Worm (Caenorhabditis elegans) whole organism, young adult: Measurements from ENCODE around the gene svh-2.

Experiments used
- B0035.1 ChIP-seq: sonication (generic microtip); optimal IDR thresholded peaks from 2 replicates; lab custom pipeline; 2016; ENCODE audit warnings: missing genetic modification characterization, mild to moderate bottlenecking, missing compliant biosample characterization, missing genotype, missing genetic modification reagents
- B0336.3 ChIP-seq: fragments of 200-800 bp; sonication (Bioruptor generic); IDR thresholded peaks from 2 replicates; pipeline ENCODE4 v1.3.6; 2022; ENCODE audit warnings: missing genetic modification characterization, missing compliant biosample characterization
- F10E7.11 ChIP-seq: sonication (generic microtip); optimal IDR thresholded peaks from 2 replicates; lab custom pipeline; 2017; ENCODE audit warnings: mild to moderate bottlenecking, missing genetic modification characterization, moderate library complexity, missing compliant biosample characterization
- F49E8.2 ChIP-seq: sonication (generic microtip); optimal IDR thresholded peaks from 3 replicates; lab custom pipeline; 2017; ENCODE audit warnings: missing genetic modification characterization, mild to moderate bottlenecking, missing compliant biosample characterization, antibody characterized with exemption, moderate library complexity; ENCODE audit not compliant: insufficient read depth
- F57A8.1 ChIP-seq: fragments of 200-800 bp; sonication (Bioruptor generic); optimal IDR thresholded peaks from 2 replicates; lab custom pipeline; 2018; ENCODE audit warnings: mild to moderate bottlenecking, missing genetic modification characterization, moderate library complexity, missing compliant biosample characterization
- F57C9.4 ChIP-seq: sonication (generic microtip); optimal IDR thresholded peaks from 2 replicates; lab custom pipeline; 2017; ENCODE audit warnings: mild to moderate bottlenecking, missing genetic modification characterization, missing compliant biosample characterization
- K11D2.4 ChIP-seq: fragments of 200-800 bp; sonication (Bioruptor generic); IDR thresholded peaks from 2 replicates; pipeline ENCODE4 v1.3.6; 2022; ENCODE audit warnings: missing genetic modification reagents, missing genetic modification characterization, missing compliant biosample characterization
- Y53G8AR.9 ChIP-seq: fragments of 200-800 bp; sonication (Bioruptor generic); conservative IDR thresholded peaks from 2 replicates; pipeline ENCODE4 v1.3.6; 2022; ENCODE audit warnings: missing genetic modification reagents, missing genetic modification characterization, missing compliant biosample characterization
- aptf-3 ChIP-seq: fragments of 200-800 bp; sonication (Bioruptor generic); IDR thresholded peaks from 2 replicates; pipeline ENCODE4 v1.3.6; 2022; ENCODE audit warnings: missing genetic modification characterization, missing compliant biosample characterization
- atf-7 ChIP-seq: sonication (generic microtip); optimal IDR thresholded peaks from 2 replicates; lab custom pipeline; 2017; ENCODE audit warnings: mild to moderate bottlenecking, missing genetic modification characterization, missing compliant biosample characterization
- athp-1 ChIP-seq: sonication (generic microtip); optimal IDR thresholded peaks from 2 replicates; lab custom pipeline; 2017; ENCODE audit warnings: mild to moderate bottlenecking, missing genetic modification characterization, missing compliant biosample characterization
- attf-3 ChIP-seq: fragments of 200-800 bp; sonication (Bioruptor generic); conservative IDR thresholded peaks from 2 replicates; pipeline ENCODE4 v1.3.6; 2022; ENCODE audit warnings: missing genetic modification reagents, missing genetic modification characterization, missing compliant biosample characterization
- attf-5 ChIP-seq: fragments of 200-800 bp; sonication (Bioruptor generic); optimal IDR thresholded peaks from 2 replicates; lab custom pipeline; 2018; ENCODE audit warnings: mild to moderate bottlenecking, missing genetic modification characterization, missing compliant biosample characterization
- cebp-1 ChIP-seq, 2 experiments: fragments of 200-800 bp in 1 of 2; sonication (Bioruptor generic) in 1 of 2; sonication (generic microtip) in 1 of 2; IDR thresholded peaks in 1 of 2; optimal IDR thresholded peaks in 1 of 2; 2 replicates each; pipeline versions ENCODE4 v1.3.6 to Lab custom; 2017 to 2022; ENCODE audit warnings: missing compliant biosample characterization in 2 of 2, missing genetic modification characterization in 2 of 2, mild to moderate bottlenecking in 1 of 2, missing genetic modification reagents in 1 of 2, moderate library complexity in 1 of 2
- ceh-27 ChIP-seq: fragments of 200-800 bp; sonication (Bioruptor generic); optimal IDR thresholded peaks from 2 replicates; lab custom pipeline; 2018; ENCODE audit warnings: mild to moderate bottlenecking, missing genetic modification characterization, moderate library complexity, missing compliant biosample characterization
- ceh-91 ChIP-seq: fragments of 200-800 bp; sonication (Bioruptor generic); IDR thresholded peaks from 2 replicates; pipeline ENCODE4 v1.3.6; 2022; ENCODE audit warnings: missing genetic modification reagents, missing genetic modification characterization, missing compliant biosample characterization
- dpl-1 ChIP-seq: fragments of 150-350 bp; optimal IDR thresholded peaks from 2 replicates; lab custom pipeline; 2014; ENCODE audit warnings: missing biosample characterization, missing genetic modification reagents, missing genetic modification characterization
- efl-1 ChIP-seq: fragments of 150-350 bp; optimal IDR thresholded peaks from 2 replicates; lab custom pipeline; 2014; ENCODE audit warnings: missing biosample characterization, missing genetic modification reagents, missing genetic modification characterization
- egrh-3 ChIP-seq: fragments of 200-800 bp; sonication (Bioruptor generic); IDR thresholded peaks from 2 replicates; pipeline ENCODE4 v1.3.6; 2022; ENCODE audit warnings: missing genetic modification reagents, missing genetic modification characterization, missing compliant biosample characterization
- fkh-3 ChIP-seq: sonication (generic microtip); optimal IDR thresholded peaks from 2 replicates; lab custom pipeline; 2016; ENCODE audit warnings: mild to moderate bottlenecking, missing genetic modification characterization, missing compliant biosample characterization
- hlh-12 ChIP-seq: sonication (generic microtip); optimal IDR thresholded peaks from 2 replicates; lab custom pipeline; 2016; ENCODE audit warnings: missing genetic modification characterization, missing compliant biosample characterization
- hmg-20 ChIP-seq: fragments of 200-800 bp; sonication (Bioruptor generic); IDR thresholded peaks from 2 replicates; pipeline ENCODE4 v1.3.6; 2022; ENCODE audit warnings: missing genetic modification reagents, missing genetic modification characterization, missing compliant biosample characterization
- hrde-1 ChIP-seq: sonication (generic microtip); optimal IDR thresholded peaks from 2 replicates; lab custom pipeline; 2016; ENCODE audit warnings: missing genetic modification characterization, mild to moderate bottlenecking, missing compliant biosample characterization, moderate library complexity, missing genotype, missing genetic modification reagents, borderline replicate concordance
- hsf-1 ChIP-seq: fragments of 200-800 bp; sonication (Bioruptor generic); IDR thresholded peaks from 2 replicates; pipeline ENCODE4 v1.3.6; 2022; ENCODE audit warnings: missing genetic modification reagents, missing genetic modification characterization, missing compliant biosample characterization
- let-607 ChIP-seq, 2 experiments: fragments of 200-800 bp in 1 of 2; sonication (Bioruptor generic) in 1 of 2; sonication (generic microtip) in 1 of 2; optimal IDR thresholded peaks; 2 replicates each; lab custom pipeline; 2016 to 2018; ENCODE audit warnings: mild to moderate bottlenecking in 2 of 2, missing compliant biosample characterization in 2 of 2, missing genetic modification characterization in 2 of 2, moderate library complexity in 2 of 2, missing genotype in 1 of 2
- lin-54 ChIP-seq: fragments of 200-800 bp; sonication (Bioruptor generic); optimal IDR thresholded peaks from 2 replicates; lab custom pipeline; 2018; ENCODE audit warnings: mild to moderate bottlenecking, missing genetic modification characterization, missing compliant biosample characterization
- madf-3 ChIP-seq: fragments of 200-800 bp; sonication (Bioruptor generic); IDR thresholded peaks from 2 replicates; pipeline ENCODE4 v1.3.6; 2022; ENCODE audit warnings: missing genetic modification reagents, missing genetic modification characterization, missing compliant biosample characterization
- mxl-1 ChIP-seq: sonication (generic microtip); optimal IDR thresholded peaks from 2 replicates; lab custom pipeline; 2016; ENCODE audit warnings: missing genetic modification characterization, missing compliant biosample characterization
- nfya-2 ChIP-seq: fragments of 200-800 bp; sonication (Bioruptor generic); IDR thresholded peaks from 2 replicates; pipeline ENCODE4 v1.3.6; 2022; ENCODE audit warnings: missing genetic modification reagents, missing genetic modification characterization, missing compliant biosample characterization
- nfyb-1 ChIP-seq: fragments of 200-800 bp; sonication (Bioruptor generic); IDR thresholded peaks from 2 replicates; pipeline ENCODE4 v1.3.6; 2022; ENCODE audit warnings: missing genetic modification reagents, missing genetic modification characterization, missing compliant biosample characterization
- nhr-27 ChIP-seq: fragments of 200-800 bp; sonication (Bioruptor generic); optimal IDR thresholded peaks from 2 replicates; lab custom pipeline; 2018; ENCODE audit warnings: mild to moderate bottlenecking, missing genetic modification characterization, moderate library complexity, missing compliant biosample characterization
- nhr-80 ChIP-seq: sonication (generic microtip); optimal IDR thresholded peaks from 2 replicates; lab custom pipeline; 2016; ENCODE audit warnings: missing genetic modification characterization, missing compliant biosample characterization
- nhr-90 ChIP-seq: sonication (generic microtip); optimal IDR thresholded peaks from 2 replicates; lab custom pipeline; 2016; ENCODE audit warnings: missing genotype, mild to moderate bottlenecking, missing genetic modification characterization, missing compliant biosample characterization
- pbrm-1 ChIP-seq: fragments of 200-800 bp; sonication (Bioruptor generic); IDR thresholded peaks from 2 replicates; pipeline ENCODE4 v1.3.6; 2022; ENCODE audit warnings: missing genetic modification reagents, missing genetic modification characterization, missing compliant biosample characterization
- pha-4 ChIP-seq: fragments of 150-350 bp; sonication (generic microtip); optimal IDR thresholded peaks from 2 replicates; lab custom pipeline; 2014; ENCODE audit warnings: missing biosample characterization, missing genetic modification reagents, missing genetic modification characterization
- rec-8 ChIP-seq, 2 experiments: sonication (generic microtip); optimal IDR thresholded peaks; 2 replicates each; lab custom pipeline; 2016; ENCODE audit warnings: mild to moderate bottlenecking in 2 of 2, missing genetic modification characterization in 2 of 2, missing genetic modification reagents in 2 of 2, missing genotype in 2 of 2, missing biosample characterization in 1 of 2, missing compliant biosample characterization in 1 of 2, moderate library complexity in 1 of 2
- sea-2 ChIP-seq: fragments of 200-800 bp; sonication (Bioruptor generic); IDR thresholded peaks from 2 replicates; pipeline ENCODE4 v1.3.6; 2022; ENCODE audit warnings: missing genetic modification characterization, missing compliant biosample characterization
- snpc-1.1 ChIP-seq: sonication (generic microtip); optimal IDR thresholded peaks from 2 replicates; lab custom pipeline; 2017; ENCODE audit warnings: missing genetic modification characterization, mild to moderate bottlenecking, missing compliant biosample characterization, antibody characterized with exemption, moderate library complexity, missing genotype, missing genetic modification reagents; ENCODE audit not compliant: insufficient read depth
- snpc-3.4 ChIP-seq: sonication (generic microtip); optimal IDR thresholded peaks from 2 replicates; lab custom pipeline; 2017; ENCODE audit warnings: missing genetic modification characterization, mild to moderate bottlenecking, missing compliant biosample characterization, antibody characterized with exemption, moderate library complexity, missing genotype, missing genetic modification reagents
- tbx-9 ChIP-seq: sonication (generic microtip); optimal IDR thresholded peaks from 2 replicates; lab custom pipeline; 2016; ENCODE audit warnings: borderline replicate concordance, missing genetic modification characterization, inconsistent platforms, missing compliant biosample characterization
- unc-130 ChIP-seq: sonication (generic microtip); optimal IDR thresholded peaks from 2 replicates; lab custom pipeline; 2016; ENCODE audit warnings: missing genetic modification reagents, missing genetic modification characterization, missing compliant biosample characterization
- unc-62 ChIP-seq: fragments of 150-350 bp; optimal IDR thresholded peaks from 2 replicates; lab custom pipeline; 2014; ENCODE audit warnings: missing biosample characterization, missing genetic modification reagents, missing genetic modification characterization
- zim-3 ChIP-seq: sonication (generic microtip); optimal IDR thresholded peaks from 2 replicates; lab custom pipeline; 2017; ENCODE audit warnings: mild to moderate bottlenecking, missing genetic modification characterization, moderate library complexity, missing compliant biosample characterization
- ztf-3 ChIP-seq: fragments of 200-800 bp; sonication (Bioruptor generic); optimal IDR thresholded peaks from 2 replicates; lab custom pipeline; 2018; ENCODE audit warnings: mild to moderate bottlenecking, missing genetic modification characterization, missing compliant biosample characterization

The svh-2 gene

ce11 chrX:6530591-6530990 lies 22.5 kb upstream of the svh-2 start:
- TF ChIP-seq nfyb-1 (GFP tag; lab: Robert Waterston, UW) (0 out of 2 replicates have a peak, but pooled peaks have one; percentile 16), nhr-80 (tag; lab: Kevin White, UChicago) (peak; percentile 90), unc-62 (GFP tag; lab: Kevin White, UChicago) (peak; percentile 75), attf-3 (GFP tag; lab: Robert Waterston, UW) (no peak), cebp-1 (GFP tag; IDR thresholded peaks at IDR 0.05; lab: Robert Waterston, UW) (peak; percentile 42; the same call in 1 of the 2 replicates), cebp-1 (tag; optimal IDR thresholded peaks at IDR 0.05; lab: Kevin White, UChicago) (peak; percentile 69), ceh-91 (GFP tag; lab: Robert Waterston, UW) (no peak), F57C9.4 (tag; lab: Kevin White, UChicago) (no peak)

DNA sequence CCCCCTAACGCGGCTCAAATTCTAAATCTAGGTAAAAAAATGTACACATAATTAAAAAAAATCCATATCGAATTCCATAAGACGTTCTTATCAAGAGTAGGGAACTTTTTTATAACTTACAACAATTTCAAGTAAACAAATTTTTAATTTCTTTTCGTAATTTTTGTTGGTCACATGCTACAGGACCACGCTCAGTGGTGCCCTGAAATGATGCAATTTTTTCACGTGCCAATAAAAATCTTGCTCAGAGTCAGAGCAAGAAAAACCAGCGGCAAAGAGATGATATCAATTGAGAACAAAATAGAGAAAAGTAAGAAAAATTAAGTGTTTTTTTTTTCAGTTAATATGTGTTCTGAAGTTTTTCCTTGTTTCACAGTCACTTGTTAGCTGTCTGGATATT lies 21.2 kb upstream of the svh-2 start:
- TF ChIP-seq B0336.3 (GFP tag; lab: Robert Waterston, UW): no peak
- no peak for TF ChIP-seq madf-3
- no peak for TF ChIP-seq ceh-27 (GFP tag; lab: Kevin White, UChicago)
- no peak for TF ChIP-seq snpc-3.4 (tag; lab: Kevin White, UChicago)
- no peak for TF ChIP-seq mxl-1 (tag; lab: Kevin White, UChicago)
- TF ChIP-seq hlh-12 (tag; lab: Kevin White, UChicago): no peak
- no peak for TF ChIP-seq efl-1 (GFP tag; lab: Kevin White, UChicago)
- no peak for TF ChIP-seq unc-130 (GFP tag; lab: Kevin White, UChicago)
- no peak for TF ChIP-seq F10E7.11 (tag; lab: Kevin White, UChicago)
- no peak for TF ChIP-seq hmg-20 (GFP tag; lab: Robert Waterston, UW)
- TF ChIP-seq F49E8.2: no peak
- no peak for TF ChIP-seq tbx-9 (tag; lab: Kevin White, UChicago)
- no peak for TF ChIP-seq sea-2 (GFP tag; lab: Robert Waterston, UW)
- TF ChIP-seq F57C9.4 (tag; lab: Kevin White, UChicago): no peak
- no peak for TF ChIP-seq nhr-27 (tag; lab: Kevin White, UChicago)
- no peak for TF ChIP-seq hrde-1 (tag; lab: Kevin White, UChicago)
- no peak for TF ChIP-seq pbrm-1
- TF ChIP-seq nhr-90: no peak
- TF ChIP-seq lin-54 (GFP tag; lab: Kevin White, UChicago): no peak
- TF ChIP-seq snpc-1.1 (tag; lab: Kevin White, UChicago): no peak

ce11 chrX:6533038-6533437 lies 20.0 kb upstream of the svh-2 start:
- no peak for TF ChIP-seq K11D2.4 (GFP tag; lab: Robert Waterston, UW)
- TF ChIP-seq rec-8 (tag; optimal IDR thresholded peaks at IDR 0.05; lab: Kevin White, UChicago): no peak
- no peak for TF ChIP-seq F57A8.1 (GFP tag; lab: Kevin White, UChicago)
- no peak for TF ChIP-seq hsf-1 (GFP tag; lab: Robert Waterston, UW)
- no peak for TF ChIP-seq cebp-1 (GFP tag; IDR thresholded peaks at IDR 0.05; lab: Robert Waterston, UW)
- peak; percentile 2 for TF ChIP-seq cebp-1 (tag; optimal IDR thresholded peaks at IDR 0.05; lab: Kevin White, UChicago)
- no peak for TF ChIP-seq let-607 (tag; optimal IDR thresholded peaks at IDR 0.05; lab: Kevin White, UChicago)
- TF ChIP-seq unc-62 (GFP tag; lab: Kevin White, UChicago): no peak
- TF ChIP-seq nhr-90: peak; percentile 48
- TF ChIP-seq egrh-3 (GFP tag; lab: Robert Waterston, UW): no peak
- TF ChIP-seq atf-7: peak; percentile 39
- peak; percentile 86 for TF ChIP-seq Y53G8AR.9
- no peak for TF ChIP-seq attf-5 (GFP tag; lab: Kevin White, UChicago)
- no peak for TF ChIP-seq hmg-20 (GFP tag; lab: Robert Waterston, UW)
- no peak for TF ChIP-seq nfya-2 (GFP tag; lab: Robert Waterston, UW)
- no peak for TF ChIP-seq tbx-9 (tag; lab: Kevin White, UChicago)
- no peak for TF ChIP-seq dpl-1 (GFP tag; lab: Kevin White, UChicago)
- no peak for TF ChIP-seq aptf-3 (GFP tag; lab: Robert Waterston, UW)
- no peak for TF ChIP-seq zim-3 (tag; lab: Kevin White, UChicago)
- no peak for TF ChIP-seq B0035.1
- TF ChIP-seq fkh-3 (tag; lab: Kevin White, UChicago): no peak
- TF ChIP-seq pha-4 (tag; lab: Kevin White, UChicago): no peak
- TF ChIP-seq athp-1 (tag; lab: Kevin White, UChicago): no peak
- TF ChIP-seq ztf-3: no peak
